Fruit fly (Drosophila melanogaster): ENCODE results near the gene CG4849.

CG4849 gene

DNA sequence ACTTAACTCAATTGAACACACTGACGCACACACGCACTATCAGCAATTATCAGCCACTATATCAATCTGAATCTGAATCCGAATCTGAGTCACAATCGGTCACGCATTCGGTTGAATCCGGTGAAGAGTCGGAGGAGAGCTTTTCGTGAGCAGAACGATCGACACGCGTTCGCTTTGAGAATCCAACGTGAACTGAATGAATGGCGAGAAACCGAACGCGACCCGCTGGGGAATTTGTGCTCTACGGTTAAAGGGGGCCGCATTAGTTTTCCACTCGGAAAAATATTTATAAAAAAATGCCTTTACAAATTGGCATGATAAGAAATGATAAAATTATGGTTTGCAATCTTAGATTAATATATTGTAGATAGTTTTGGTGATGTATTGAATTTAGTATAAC lies 25.0 kb downstream of the CG4849 start, which contains the start of gene betaTub97EF (continued):
- TF ChIP-seq otp (GFP tag; IDR thresholded peaks at IDR 0.05) (peak; percentile 15; the same call in 1 of the 3 replicates), kay (GFP tag; optimal IDR thresholded peaks at IDR 0.05) (peak; percentile 75), CG6791 (GFP tag; IDR thresholded peaks at IDR 0.05; ENCODE audit: partially characterized antibody) (0 out of 3 replicates have a peak, but pooled peaks have one; percentile 22), tap (tag; optimal IDR thresholded peaks at IDR 0.05) (no peak), CG4424 (GFP tag; optimal IDR thresholded peaks at IDR 0.05) (no peak), sd (tag; optimal IDR thresholded peaks at IDR 0.05) (peak; percentile 54), esg (GFP tag; conservative IDR thresholded peaks at IDR 0.05) (0 out of 2 replicates have a peak, but pooled peaks have one; percentile 7), MTF-1 (GFP tag; optimal IDR thresholded peaks at IDR 0.05; ENCODE audit: borderline replicate concordance) (no peak), ci (GFP tag; IDR thresholded peaks at IDR 0.05) (peak; percentile 71), stwl (tag; optimal IDR thresholded peaks at IDR 0.05) (no peak), CG42726 (GFP tag; IDR thresholded peaks at IDR 0.05; ENCODE audit: partially characterized antibody) (no peak), CG15514 (GFP tag; optimal IDR thresholded peaks at IDR 0.05) (peak; percentile 30), CG8388 (GFP tag; optimal IDR thresholded peaks at IDR 0.05) (no peak), Fer3 (tag; optimal IDR thresholded peaks at IDR 0.05) (no peak), tup (GFP tag; optimal IDR thresholded peaks at IDR 0.05) (no peak), pan (optimal IDR thresholded peaks at IDR 0.05) (no peak), pan (GFP tag; optimal IDR thresholded peaks at IDR 0.05 in 1 of 2, IDR thresholded peaks at IDR 0.05 in 1 of 2) (peak in 1 of 2 experiments; percentile 24), mirr (GFP tag; optimal IDR thresholded peaks at IDR 0.05) (peak; percentile 36), CG12391 (tag; optimal IDR thresholded peaks at IDR 0.05) (no peak), knrl (GFP tag; IDR thresholded peaks at IDR 0.05; ENCODE audit: partially characterized antibody) (no peak), ara (GFP tag; IDR thresholded peaks at IDR 0.05) (no peak), CG33557 (GFP tag; optimal IDR thresholded peaks at IDR 0.05) (no peak), HmgZ (tag; optimal IDR thresholded peaks at IDR 0.05) (peak; percentile 29), sim (GFP tag; IDR thresholded peaks at IDR 0.05) (no peak), CG8478 (optimal IDR thresholded peaks at IDR 0.05) (no peak), CG6175 (GFP tag; IDR thresholded peaks at IDR 0.05) (peak; percentile 33; the same call in 1 of the 3 replicates), Dbx (GFP tag; IDR thresholded peaks at IDR 0.05) (peak; percentile 40; the same call in 1 of the 3 replicates), pb (GFP tag; optimal IDR thresholded peaks at IDR 0.05) (no peak), CG4707 (GFP tag; optimal IDR thresholded peaks at IDR 0.05) (peak; percentile 9), CG3847 (GFP tag; IDR thresholded peaks at IDR 0.05) (peak; percentile 46), dmrt99B (tag; optimal IDR thresholded peaks at IDR 0.05) (no peak), CG18764 (GFP tag; optimal IDR thresholded peaks at IDR 0.05) (no peak), Gug (GFP tag; IDR thresholded peaks at IDR 0.05) (peak; percentile 20; the same call in 1 of the 4 replicates), CG17186 (GFP tag; optimal IDR thresholded peaks at IDR 0.05) (no peak), CG2116 (GFP tag; optimal IDR thresholded peaks at IDR 0.05) (no peak), chm (GFP tag; IDR thresholded peaks at IDR 0.05) (peak; percentile 39; the same call in 1 of the 2 replicates), gcm (GFP tag; optimal IDR thresholded peaks at IDR 0.05) (no peak), CkIIα-i1 (GFP tag; IDR thresholded peaks at IDR 0.05) (no peak), CG1024 (GFP tag; IDR thresholded peaks at IDR 0.05) (no peak), CG9215 (GFP tag; IDR thresholded peaks at IDR 0.05) (no peak), Max (GFP tag; optimal IDR thresholded peaks at IDR 0.05) (no peak), Lhr (GFP tag; optimal IDR thresholded peaks at IDR 0.05) (no peak), CG11247 (GFP tag; IDR thresholded peaks at IDR 0.05) (0 out of 2 replicates have a peak, but pooled peaks have one; percentile 25), zf30C (GFP tag; optimal IDR thresholded peaks at IDR 0.05) (peak; percentile 5), CG11456 (GFP tag; IDR thresholded peaks at IDR 0.05) (peak; percentile 59; the same call in 1 of the 3 replicates)
